Fruit fly (Drosophila melanogaster) whole organism, embryonic: ENCODE data around the gene Utx.

Experiments
- CG10366 ChIP-seq: fragments of 200-800 bp; sonication (Bioruptor generic); IDR thresholded peaks from 2 replicates; pipeline ENCODE4 v1.3.6; 2022; ENCODE audit warnings: missing biosample characterization, missing genetic modification characterization
- CG10543 ChIP-seq: fragments of 200-800 bp; sonication (Bioruptor generic); optimal IDR thresholded peaks from 3 replicates; lab custom pipeline; 2017; ENCODE audit warnings: missing biosample characterization, mild to moderate bottlenecking, missing genetic modification characterization, moderate library complexity
- CG12236 ChIP-seq: fragments of 200-800 bp; sonication (Bioruptor generic); optimal IDR thresholded peaks from 2 replicates; lab custom pipeline; 2016; ENCODE audit warnings: missing biosample characterization, missing genetic modification characterization
- CG13894 ChIP-seq: fragments of 200-800 bp; sonication (Bioruptor generic); optimal IDR thresholded peaks from 3 replicates; lab custom pipeline; 2018; ENCODE audit warnings: missing biosample characterization, mild to moderate bottlenecking, missing genetic modification characterization, moderate library complexity
- CG15073 ChIP-seq: fragments of 200-800 bp; sonication (Bioruptor generic); optimal IDR thresholded peaks from 2 replicates; lab custom pipeline; 2016; ENCODE audit warnings: missing biosample characterization, missing genetic modification characterization
- CG15479 ChIP-seq: fragments of 200-800 bp; sonication (Bioruptor generic); optimal IDR thresholded peaks from 3 replicates; lab custom pipeline; 2019; ENCODE audit warnings: missing biosample characterization, mild to moderate bottlenecking, missing genetic modification characterization, moderate library complexity
- CG1603 ChIP-seq: fragments of 200-800 bp; sonication (Bioruptor generic); optimal IDR thresholded peaks from 2 replicates; lab custom pipeline; 2019; ENCODE audit warnings: missing biosample characterization, mild to moderate bottlenecking, missing genetic modification characterization, moderate library complexity
- CG17328 ChIP-seq: fragments of 200-800 bp; sonication (Bioruptor generic); IDR thresholded peaks from 2 replicates; pipeline ENCODE4 v1.3.6; 2022; ENCODE audit warnings: missing biosample characterization, missing genetic modification characterization
- CG17385 ChIP-seq: fragments of 200-800 bp; sonication (Bioruptor generic); optimal IDR thresholded peaks from 3 replicates; lab custom pipeline; 2018; ENCODE audit warnings: missing biosample characterization, mild to moderate bottlenecking, missing genetic modification characterization
- CG17912 ChIP-seq: fragments of 200-800 bp; sonication (Bioruptor generic); optimal IDR thresholded peaks from 2 replicates; lab custom pipeline; 2018; ENCODE audit warnings: missing biosample characterization, mild to moderate bottlenecking, missing genetic modification characterization
- CG1792 ChIP-seq: fragments of 200-800 bp; sonication (Bioruptor generic); optimal IDR thresholded peaks from 2 replicates; lab custom pipeline; 2016; ENCODE audit warnings: missing biosample characterization, missing genetic modification characterization
- CG6654 ChIP-seq: fragments of 200-800 bp; sonication (Bioruptor generic); optimal IDR thresholded peaks from 2 replicates; lab custom pipeline; 2017; ENCODE audit warnings: missing biosample characterization, mild to moderate bottlenecking, missing genetic modification characterization
- CG7839 ChIP-seq: fragments of 200-800 bp; sonication (Bioruptor generic); optimal IDR thresholded peaks from 3 replicates; lab custom pipeline; 2018; ENCODE audit warnings: missing biosample characterization, mild to moderate bottlenecking, missing genetic modification characterization, moderate library complexity
- CTCF ChIP-seq: fragments of 200-800 bp; sonication (Bioruptor generic); optimal IDR thresholded peaks from 2 replicates; lab custom pipeline; 2017; ENCODE audit warnings: missing biosample characterization, mild to moderate bottlenecking, missing genetic modification characterization, moderate library complexity
- Camta ChIP-seq: fragments of 200-800 bp; sonication (Bioruptor generic); optimal IDR thresholded peaks from 2 replicates; lab custom pipeline; 2016; ENCODE audit warnings: missing biosample characterization, missing genetic modification characterization
- Chrac-16 ChIP-seq: fragments of 200-800 bp; sonication (Bioruptor generic); optimal IDR thresholded peaks from 3 replicates; lab custom pipeline; 2016; ENCODE audit warnings: missing biosample characterization, missing genetic modification characterization
- Doc2 ChIP-seq: fragments of 200-800 bp; sonication (Bioruptor generic); IDR thresholded peaks from 2 replicates; pipeline ENCODE4 v1.3.6; 2022; ENCODE audit warnings: missing biosample characterization, missing genetic modification characterization
- Eip74EF ChIP-seq, 2 experiments: fragments of 200-800 bp in 1 of 2; fragments of >200 bp in 1 of 2; sonication (Bioruptor generic) in 1 of 2; optimal IDR thresholded peaks; 2 replicates each; lab custom pipeline; 2017 to 2019; ENCODE audit warnings: missing biosample characterization in 2 of 2, missing genetic modification characterization in 2 of 2, mild to moderate bottlenecking in 1 of 2, moderate library complexity in 1 of 2
- Fer3 ChIP-seq: fragments of 200-800 bp; sonication (Bioruptor generic); optimal IDR thresholded peaks from 2 replicates; lab custom pipeline; 2018; ENCODE audit warnings: missing biosample characterization, mild to moderate bottlenecking, missing genetic modification characterization, moderate library complexity
- HHEX ChIP-seq: fragments of 200-800 bp; sonication (Bioruptor generic); optimal IDR thresholded peaks from 3 replicates; lab custom pipeline; 2017; ENCODE audit warnings: missing biosample characterization, mild to moderate bottlenecking, missing genetic modification characterization, missing genetic modification reagents
- HLHmδ ChIP-seq: fragments of 200-800 bp; sonication (Bioruptor generic); optimal IDR thresholded peaks from 2 replicates; lab custom pipeline; 2018; ENCODE audit warnings: missing biosample characterization, mild to moderate bottlenecking, missing genetic modification characterization, moderate library complexity
- Hmr ChIP-seq: fragments of 200-800 bp; sonication (Bioruptor generic); optimal IDR thresholded peaks from 3 replicates; lab custom pipeline; 2017; ENCODE audit warnings: mild to moderate bottlenecking, missing biosample characterization, missing genetic modification reagents, missing genetic modification characterization
- MTF-1 ChIP-seq: fragments of 200-800 bp; sonication (Bioruptor generic); optimal IDR thresholded peaks from 2 replicates; lab custom pipeline; 2018; ENCODE audit warnings: missing biosample characterization, mild to moderate bottlenecking, missing genetic modification characterization, borderline replicate concordance
- Myb ChIP-seq: fragments of 200-800 bp; sonication (Bioruptor generic); optimal IDR thresholded peaks from 2 replicates; lab custom pipeline; 2016; ENCODE audit warnings: missing biosample characterization, missing genetic modification characterization
- Pdp1 ChIP-seq, 2 experiments: fragments of 200-800 bp; sonication (Bioruptor generic); optimal IDR thresholded peaks; 3 replicates each; lab custom pipeline; 2016; ENCODE audit warnings: missing biosample characterization in 2 of 2, missing genetic modification characterization in 2 of 2, mild to moderate bottlenecking in 1 of 2, moderate library complexity in 1 of 2
- Poxn ChIP-seq: fragments of 200-800 bp; sonication (Bioruptor generic); IDR thresholded peaks from 2 replicates; pipeline ENCODE4 v1.3.6; 2022; ENCODE audit warnings: missing biosample characterization, missing genetic modification characterization
- Side ChIP-seq: fragments of 200-800 bp; sonication (Bioruptor generic); optimal IDR thresholded peaks from 2 replicates; lab custom pipeline; 2016; ENCODE audit warnings: missing biosample characterization, missing genetic modification characterization
- Sry-δ ChIP-seq: fragments of 200-800 bp; sonication (Bioruptor generic); optimal IDR thresholded peaks from 2 replicates; lab custom pipeline; 2016; ENCODE audit warnings: missing biosample characterization, missing genetic modification characterization
- ash1 ChIP-seq: fragments of 200-800 bp; sonication (Bioruptor generic); optimal IDR thresholded peaks from 2 replicates; lab custom pipeline; 2018; ENCODE audit warnings: missing biosample characterization, mild to moderate bottlenecking, missing genetic modification characterization
- bab2 ChIP-seq: fragments of 200-800 bp; sonication (Bioruptor generic); optimal IDR thresholded peaks from 2 replicates; lab custom pipeline; 2016; ENCODE audit warnings: missing biosample characterization, missing genetic modification characterization
- btn ChIP-seq: fragments of 200-800 bp; sonication (Bioruptor generic); optimal IDR thresholded peaks from 2 replicates; lab custom pipeline; 2016; ENCODE audit warnings: missing biosample characterization, missing genetic modification characterization
- crp ChIP-seq, 2 experiments: fragments of 200-800 bp; sonication (Bioruptor generic); optimal IDR thresholded peaks; 2 replicates in 1 of 2; 3 replicates in 1 of 2; lab custom pipeline; 2017; ENCODE audit warnings: missing biosample characterization in 2 of 2, missing genetic modification characterization in 2 of 2, mild to moderate bottlenecking in 1 of 2, moderate library complexity in 1 of 2
- esg ChIP-seq: fragments of 200-800 bp; sonication (Bioruptor generic); conservative IDR thresholded peaks from 2 replicates; pipeline ENCODE4 v1.3.6; 2022; ENCODE audit warnings: missing biosample characterization, missing genetic modification characterization
- eve ChIP-seq, 2 experiments: fragments of >200 bp; optimal IDR thresholded peaks; 2 replicates each; lab custom pipeline; 2017; ENCODE audit warnings: missing biosample characterization in 2 of 2, missing genetic modification characterization in 2 of 2
- exex ChIP-seq: fragments of 200-800 bp; sonication (Bioruptor generic); optimal IDR thresholded peaks from 4 replicates; lab custom pipeline; 2018; ENCODE audit warnings: missing biosample characterization, mild to moderate bottlenecking, missing genetic modification characterization, moderate library complexity
- ftz-f1 ChIP-seq: fragments of 200-800 bp; sonication (Bioruptor generic); optimal IDR thresholded peaks from 2 replicates; lab custom pipeline; 2016; ENCODE audit warnings: missing biosample characterization, missing genetic modification characterization
- gcm ChIP-seq: fragments of 200-800 bp; sonication (Bioruptor generic); optimal IDR thresholded peaks from 2 replicates; lab custom pipeline; 2019; ENCODE audit warnings: missing biosample characterization, mild to moderate bottlenecking, missing genetic modification characterization, moderate library complexity
- gsb-n ChIP-seq: fragments of 200-800 bp; sonication (Bioruptor generic); optimal IDR thresholded peaks from 3 replicates; lab custom pipeline; 2018; ENCODE audit warnings: missing biosample characterization, mild to moderate bottlenecking, missing genetic modification characterization
- inv ChIP-seq: fragments of 200-800 bp; sonication (Bioruptor generic); IDR thresholded peaks from 2 replicates; pipeline ENCODE4 v1.3.6; 2022; ENCODE audit warnings: missing biosample characterization, missing genetic modification characterization; ENCODE audit not compliant: partially characterized antibody
- lov ChIP-seq, 2 experiments: fragments of 200-800 bp in 1 of 2; fragments of >200 bp in 1 of 2; sonication (Bioruptor generic) in 1 of 2; IDR thresholded peaks in 1 of 2; optimal IDR thresholded peaks in 1 of 2; 2 replicates in 1 of 2; 3 replicates in 1 of 2; pipeline versions ENCODE4 v1.3.6 to Lab custom; 2017 to 2022; ENCODE audit warnings: missing biosample characterization in 1 of 2, missing genetic modification characterization in 1 of 2
- luna ChIP-seq: fragments of 200-800 bp; sonication (Bioruptor generic); optimal IDR thresholded peaks from 2 replicates; lab custom pipeline; 2016; ENCODE audit warnings: missing biosample characterization, missing genetic modification characterization
- nmo ChIP-seq: fragments of 200-800 bp; sonication (Bioruptor generic); optimal IDR thresholded peaks from 2 replicates; lab custom pipeline; 2018; ENCODE audit warnings: missing biosample characterization, mild to moderate bottlenecking, missing genetic modification characterization, moderate library complexity
- repo ChIP-seq: fragments of 200-800 bp; sonication (Bioruptor generic); optimal IDR thresholded peaks from 2 replicates; lab custom pipeline; 2016; ENCODE audit warnings: missing biosample characterization, missing genetic modification characterization
- run ChIP-seq: fragments of 200-800 bp; sonication (Bioruptor generic); optimal IDR thresholded peaks from 3 replicates; lab custom pipeline; 2018; ENCODE audit warnings: missing biosample characterization, mild to moderate bottlenecking, missing genetic modification characterization
- toy ChIP-seq: fragments of 200-800 bp; sonication (Bioruptor generic); IDR thresholded peaks from 2 replicates; pipeline ENCODE4 v1.3.6; 2022; ENCODE audit warnings: missing biosample characterization, missing genetic modification characterization
- trem ChIP-seq: fragments of 200-800 bp; optimal IDR thresholded peaks from 3 replicates; lab custom pipeline; 2019; ENCODE audit warnings: missing biosample characterization, mild to moderate bottlenecking, missing genetic modification characterization, moderate library complexity
- twi ChIP-seq: fragments of 200-800 bp; optimal IDR thresholded peaks from 2 replicates; lab custom pipeline; 2019; ENCODE audit warnings: missing biosample characterization, mild to moderate bottlenecking, missing genetic modification characterization, moderate library complexity
- usp ChIP-seq: fragments of >200 bp; optimal IDR thresholded peaks from 2 replicates; lab custom pipeline; 2017; ENCODE audit warnings: missing biosample characterization, missing genetic modification characterization
- zf30C ChIP-seq: fragments of 200-800 bp; sonication (Bioruptor generic); optimal IDR thresholded peaks from 3 replicates; lab custom pipeline; 2018; ENCODE audit warnings: missing biosample characterization, mild to moderate bottlenecking, missing genetic modification characterization
- zfh1 ChIP-seq: fragments of 200-800 bp; sonication (Bioruptor generic); IDR thresholded peaks from 3 replicates; pipeline ENCODE4 v1.3.6; 2022; ENCODE audit warnings: missing biosample characterization, missing genetic modification characterization

The Utx gene

dm6 chr2L:10321036-10321583 is 42.5 kb upstream of the Utx start (continued):
- no peak for TF ChIP-seq MTF-1 (GFP tag; lab: Kevin White, UChicago)
- no peak for TF ChIP-seq bab2
- TF ChIP-seq Sry-δ (GFP tag; lab: Kevin White, UChicago) = peak; percentile 76
- no peak for TF ChIP-seq gsb-n
- TF ChIP-seq run = no peak
- no peak for TF ChIP-seq CG17385 (GFP tag; lab: Kevin White, UChicago)
- TF ChIP-seq Hmr (GFP tag; lab: Kevin White, UChicago) = no peak
- TF ChIP-seq Camta = no peak
- TF ChIP-seq Fer3 = no peak
- peak; percentile 86 for TF ChIP-seq inv (GFP tag; lab: Robert Waterston, UW)
- TF ChIP-seq gcm (GFP tag; lab: Kevin White, UChicago) = no peak
- no peak for TF ChIP-seq luna (GFP tag; lab: Kevin White, UChicago)
- TF ChIP-seq CG1792 (GFP tag; lab: Kevin White, UChicago) = no peak
- TF ChIP-seq nmo (GFP tag; lab: Kevin White, UChicago) = peak; percentile 22
- TF ChIP-seq CG15073 (GFP tag; lab: Kevin White, UChicago) = no peak
- TF ChIP-seq ftz-f1 (GFP tag; lab: Kevin White, UChicago) = no peak
- TF ChIP-seq Pdp1 (GFP tag; optimal IDR thresholded peaks at IDR 0.05; lab: Kevin White, UChicago) = peak in 1 of 2 experiments; percentile 69
- no peak for TF ChIP-seq esg
- TF ChIP-seq exex = no peak
- no peak for TF ChIP-seq CG6654 (GFP tag; lab: Kevin White, UChicago)
- TF ChIP-seq CG17328 (GFP tag; lab: Robert Waterston, UW) = no peak
- TF ChIP-seq CG13894 (tag; lab: Kevin White, UChicago) = no peak
- no peak for TF ChIP-seq zfh1
- no peak for TF ChIP-seq repo (GFP tag; lab: Kevin White, UChicago)
- TF ChIP-seq toy (GFP tag; lab: Robert Waterston, UW) = no peak
- no peak for TF ChIP-seq CG10543
- no peak for TF ChIP-seq Side (GFP tag; lab: Kevin White, UChicago)
- peak; percentile 2 for TF ChIP-seq CG1603 (tag; lab: Kevin White, UChicago)
- no peak for TF ChIP-seq eve (GFP tag; optimal IDR thresholded peaks at IDR 0.05; lab: Kevin White, UChicago)
- TF ChIP-seq usp (GFP tag; lab: Kevin White, UChicago) = no peak
- TF ChIP-seq zf30C (GFP tag; lab: Kevin White, UChicago) = no peak
- no peak for TF ChIP-seq ash1 (GFP tag; lab: Kevin White, UChicago)
- no peak for TF ChIP-seq lov (optimal IDR thresholded peaks at IDR 0.05; lab: Kevin White, UChicago)
- 0 out of 3 replicates have a peak, but pooled peaks have one; percentile 27 for TF ChIP-seq lov (GFP tag; IDR thresholded peaks at IDR 0.05; lab: Robert Waterston, UW)
- TF ChIP-seq CG12236 = no peak
- no peak for TF ChIP-seq CTCF (GFP tag; lab: Kevin White, UChicago)
- no peak for TF ChIP-seq crp (GFP tag; optimal IDR thresholded peaks at IDR 0.05; lab: Kevin White, UChicago)
- no peak for TF ChIP-seq Chrac-16 (GFP tag; lab: Kevin White, UChicago)
- no peak for TF ChIP-seq CG15479 (GFP tag; lab: Kevin White, UChicago)
- TF ChIP-seq Myb = no peak
- no peak for TF ChIP-seq HLHmδ (GFP tag; lab: Kevin White, UChicago)
- TF ChIP-seq CG7839 (tag; lab: Kevin White, UChicago) = no peak
- no peak for TF ChIP-seq twi (tag; lab: Kevin White, UChicago)
- TF ChIP-seq Doc2 = no peak
- TF ChIP-seq trem (tag; lab: Kevin White, UChicago) = no peak
- no peak for TF ChIP-seq HHEX
- no peak for TF ChIP-seq Poxn (GFP tag; lab: Robert Waterston, UW)
- TF ChIP-seq CG17912 (GFP tag; lab: Kevin White, UChicago) = no peak
- TF ChIP-seq Eip74EF (GFP tag; optimal IDR thresholded peaks at IDR 0.05; lab: Kevin White, UChicago) = no peak
- TF ChIP-seq btn = no peak
- no peak for TF ChIP-seq CG10366 (GFP tag; lab: Robert Waterston, UW)
